Worm (Caenorhabditis elegans) whole organism, L4/young adult: Measurements from ENCODE around the gene Y53F4B.18.
A peak's percentile ranks its signal among the peaks of the same experiment; 100 is the strongest.

Experiments
- W03F9.2 ChIP-seq: fragments of 150-350 bp; optimal IDR thresholded peaks from 2 replicates; lab custom pipeline; 2014; ENCODE audit warnings: missing biosample characterization, missing genetic modification characterization
- dao-5 ChIP-seq: sonication (generic microtip); optimal IDR thresholded peaks from 2 replicates; lab custom pipeline; 2016; ENCODE audit warnings: missing genotype, missing genetic modification characterization, moderate library complexity, missing compliant biosample characterization
- him-1 ChIP-seq: sonication (generic microtip); optimal IDR thresholded peaks from 2 replicates; lab custom pipeline; 2016; ENCODE audit warnings: missing genotype, missing genetic modification reagents, missing genetic modification characterization, missing compliant biosample characterization

The Y53F4B.18 gene

ce11 chrII:15071571-15071970, at the start of gene Y53F4B.18:
Gene Y53F4B.18, minus strand, starts transcription at chrII:15071671.
- no peak for TF ChIP-seq dao-5 (tag; lab: Kevin White, UChicago)
- TF ChIP-seq W03F9.2 (tag; lab: Kevin White, UChicago), result no peak
- no peak for TF ChIP-seq him-1

- no peak for TF ChIP-seq him-1
- TF ChIP-seq W03F9.2 (tag; lab: Kevin White, UChicago), result peak; percentile 24
These were observed 48.3 kb upstream of the Y53F4B.18 start, which contains the start of gene arp-1 for ce11 chrII:15119537-15120360. Gene arp-1, plus strand, starts transcription at chrII:15120301.

ce11 chrII:15111352-15111751, 39.9 kb upstream of the Y53F4B.18 start:
- TF ChIP-seq him-1 (no peak), dao-5 (tag; lab: Kevin White, UChicago) (no peak), W03F9.2 (tag; lab: Kevin White, UChicago) (no peak)

ce11 chrII:15109844-15110243, 38.4 kb upstream of the Y53F4B.18 start, which contains the start of gene Y53F4B.39:
Gene Y53F4B.39, plus strand, starts transcription at chrII:15110144.
- TF ChIP-seq him-1, result no peak
- no peak for TF ChIP-seq W03F9.2 (tag; lab: Kevin White, UChicago)

ce11 chrII:15107184-15107583, 35.7 kb upstream of the Y53F4B.18 start:
- TF ChIP-seq dao-5 (tag; lab: Kevin White, UChicago), result no peak
- TF ChIP-seq him-1, result no peak
- no peak for TF ChIP-seq W03F9.2 (tag; lab: Kevin White, UChicago)

- TF ChIP-seq him-1 (no peak), W03F9.2 (tag; lab: Kevin White, UChicago) (no peak), dao-5 (tag; lab: Kevin White, UChicago) (no peak)
These were observed 18.4 kb upstream of the Y53F4B.18 start, which contains the start of gene Y53F4B.21 for ce11 chrII:15089896-15090230. Gene Y53F4B.21, plus strand, starts transcription at chrII:15090180.

- no peak for TF ChIP-seq dao-5 (tag; lab: Kevin White, UChicago)
- no peak for TF ChIP-seq him-1
- no peak for TF ChIP-seq W03F9.2 (tag; lab: Kevin White, UChicago)
These were observed 17.8 kb upstream of the Y53F4B.18 start for ce11 chrII:15089086-15089895.

- TF ChIP-seq W03F9.2 (tag; lab: Kevin White, UChicago) (no peak), dao-5 (tag; lab: Kevin White, UChicago) (no peak), him-1 (no peak)
These were observed 12.7 kb upstream of the Y53F4B.18 start, which contains the start of gene Y53F4B.20 for ce11 chrII:15084170-15084569. Gene Y53F4B.20, plus strand, starts transcription at chrII:15084470.

- TF ChIP-seq dao-5 (tag; lab: Kevin White, UChicago) (no peak), him-1 (no peak), W03F9.2 (tag; lab: Kevin White, UChicago) (no peak)
These were observed 9.1 kb upstream of the Y53F4B.18 start for ce11 chrII:15080535-15080934.

- TF ChIP-seq him-1, result no peak
- peak; percentile 29 for TF ChIP-seq W03F9.2 (tag; lab: Kevin White, UChicago)
- no peak for TF ChIP-seq dao-5 (tag; lab: Kevin White, UChicago)
These were observed 5.4 kb upstream of the Y53F4B.18 start, which contains the start of gene Y53F4B.19 for ce11 chrII:15076778-15077435. Gene Y53F4B.19, plus strand, starts transcription at chrII:15076934.

- no peak for TF ChIP-seq him-1
- TF ChIP-seq dao-5 (tag; lab: Kevin White, UChicago), result no peak
- TF ChIP-seq W03F9.2 (tag; lab: Kevin White, UChicago), result no peak
These were observed 3.3 kb upstream of the Y53F4B.18 start for ce11 chrII:15074760-15075159.

- TF ChIP-seq W03F9.2 (tag; lab: Kevin White, UChicago) (no peak), dao-5 (tag; lab: Kevin White, UChicago) (no peak), him-1 (no peak)
These were observed 13.2 kb downstream of the Y53F4B.18 start, which contains the start of gene Y53F4B.17 for ce11 chrII:15058282-15058681. Gene Y53F4B.17, plus strand, starts transcription at chrII:15058656.

- TF ChIP-seq him-1, result no peak
- TF ChIP-seq W03F9.2 (tag; lab: Kevin White, UChicago), result no peak
- TF ChIP-seq dao-5 (tag; lab: Kevin White, UChicago), result no peak
These were observed 29.2 kb downstream of the Y53F4B.18 start for ce11 chrII:15042310-15042709.
